Worm (Caenorhabditis elegans) whole organism, young adult: ENCODE results near the gene gipc-2.

Experiments
- B0035.1 ChIP-seq: sonication (generic microtip); optimal IDR thresholded peaks from 2 replicates; lab custom pipeline; 2016; ENCODE audit warnings: missing genetic modification characterization, mild to moderate bottlenecking, missing compliant biosample characterization, missing genotype, missing genetic modification reagents
- F22D6.2 ChIP-seq: sonication (generic microtip); optimal IDR thresholded peaks from 2 replicates; lab custom pipeline; 2016; ENCODE audit warnings: mild to moderate bottlenecking, missing genetic modification characterization, missing compliant biosample characterization
- F52B5.7 ChIP-seq: sonication (generic microtip); optimal IDR thresholded peaks from 2 replicates; lab custom pipeline; 2016; ENCODE audit warnings: mild to moderate bottlenecking, missing genetic modification characterization, missing compliant biosample characterization
- ama-1 ChIP-seq, 3 experiments: fragments of 150-350 bp in 1 of 3; sonication (generic microtip) in 2 of 3; optimal IDR thresholded peaks; 2 replicates each; lab custom pipeline; 2014 to 2018; ENCODE audit warnings: missing biosample characterization in 2 of 3, missing genetic modification characterization in 2 of 3, missing genetic modification reagents in 2 of 3
- aptf-2 ChIP-seq: fragments of 200-800 bp; sonication (Bioruptor generic); conservative IDR thresholded peaks from 2 replicates; pipeline ENCODE4 v1.3.6; 2022; ENCODE audit warnings: missing genetic modification reagents, missing genetic modification characterization, missing compliant biosample characterization
- atf-7 ChIP-seq: sonication (generic microtip); optimal IDR thresholded peaks from 2 replicates; lab custom pipeline; 2017; ENCODE audit warnings: mild to moderate bottlenecking, missing genetic modification characterization, missing compliant biosample characterization
- attf-3 ChIP-seq: fragments of 200-800 bp; sonication (Bioruptor generic); conservative IDR thresholded peaks from 2 replicates; pipeline ENCODE4 v1.3.6; 2022; ENCODE audit warnings: missing genetic modification reagents, missing genetic modification characterization, missing compliant biosample characterization
- attf-5 ChIP-seq: fragments of 200-800 bp; sonication (Bioruptor generic); optimal IDR thresholded peaks from 2 replicates; lab custom pipeline; 2018; ENCODE audit warnings: mild to moderate bottlenecking, missing genetic modification characterization, missing compliant biosample characterization
- cebp-1 ChIP-seq, 2 experiments: fragments of 200-800 bp in 1 of 2; sonication (Bioruptor generic) in 1 of 2; sonication (generic microtip) in 1 of 2; IDR thresholded peaks in 1 of 2; optimal IDR thresholded peaks in 1 of 2; 2 replicates each; pipeline versions ENCODE4 v1.3.6 to Lab custom; 2017 to 2022; ENCODE audit warnings: missing compliant biosample characterization in 2 of 2, missing genetic modification characterization in 2 of 2, mild to moderate bottlenecking in 1 of 2, missing genetic modification reagents in 1 of 2, moderate library complexity in 1 of 2
- ceh-100 ChIP-seq: fragments of 200-800 bp; sonication (Bioruptor generic); IDR thresholded peaks from 2 replicates; pipeline ENCODE4 v1.3.6; 2022; ENCODE audit warnings: missing genetic modification reagents, missing genetic modification characterization, missing compliant biosample characterization
- ceh-91 ChIP-seq: fragments of 200-800 bp; sonication (Bioruptor generic); IDR thresholded peaks from 2 replicates; pipeline ENCODE4 v1.3.6; 2022; ENCODE audit warnings: missing genetic modification reagents, missing genetic modification characterization, missing compliant biosample characterization
- chd-7 ChIP-seq: sonication (generic microtip); optimal IDR thresholded peaks from 2 replicates; lab custom pipeline; 2016; ENCODE audit warnings: mild to moderate bottlenecking, missing genetic modification characterization, moderate library complexity, missing compliant biosample characterization
- efl-1 ChIP-seq: fragments of 150-350 bp; optimal IDR thresholded peaks from 2 replicates; lab custom pipeline; 2014; ENCODE audit warnings: missing biosample characterization, missing genetic modification reagents, missing genetic modification characterization
- hlh-26 ChIP-seq: fragments of 200-800 bp; sonication (Bioruptor generic); conservative IDR thresholded peaks from 2 replicates; pipeline ENCODE4 v1.3.6; 2022; ENCODE audit warnings: missing genetic modification reagents, missing genetic modification characterization, missing compliant biosample characterization
- hmg-20 ChIP-seq: fragments of 200-800 bp; sonication (Bioruptor generic); IDR thresholded peaks from 2 replicates; pipeline ENCODE4 v1.3.6; 2022; ENCODE audit warnings: missing genetic modification reagents, missing genetic modification characterization, missing compliant biosample characterization
- hrde-1 ChIP-seq: sonication (generic microtip); optimal IDR thresholded peaks from 2 replicates; lab custom pipeline; 2016; ENCODE audit warnings: missing genetic modification characterization, mild to moderate bottlenecking, missing compliant biosample characterization, moderate library complexity, missing genotype, missing genetic modification reagents, borderline replicate concordance
- lin-26 ChIP-seq: fragments of 200-800 bp; sonication (Bioruptor generic); IDR thresholded peaks from 2 replicates; pipeline ENCODE4 v1.3.6; 2022; ENCODE audit warnings: missing genetic modification reagents, missing genetic modification characterization, missing compliant biosample characterization
- lin-35 ChIP-seq, 3 experiments: fragments of 150-350 bp in 2 of 3; sonication (generic microtip) in 1 of 3; optimal IDR thresholded peaks; 2 replicates each; lab custom pipeline; 2014 to 2018; ENCODE audit warnings: missing biosample characterization in 3 of 3, missing genetic modification characterization in 3 of 3, missing genetic modification reagents in 3 of 3
- lir-1 ChIP-seq: fragments of 200-800 bp; sonication (Bioruptor generic); conservative IDR thresholded peaks from 2 replicates; pipeline ENCODE4 v1.3.6; 2022; ENCODE audit warnings: missing genetic modification reagents, missing genetic modification characterization, missing compliant biosample characterization
- madf-10 ChIP-seq: sonication (generic microtip); optimal IDR thresholded peaks from 2 replicates; lab custom pipeline; 2016; ENCODE audit warnings: mild to moderate bottlenecking, missing genetic modification characterization, missing compliant biosample characterization
- mcd-1 ChIP-seq: fragments of 200-800 bp; sonication (Bioruptor generic); IDR thresholded peaks from 2 replicates; pipeline ENCODE4 v1.3.6; 2022; ENCODE audit warnings: missing genetic modification reagents, missing genetic modification characterization, missing compliant biosample characterization
- mel-28 ChIP-seq: sonication (generic microtip); optimal IDR thresholded peaks from 2 replicates; lab custom pipeline; 2016; ENCODE audit warnings: borderline replicate concordance, mild to moderate bottlenecking, missing genetic modification characterization, missing compliant biosample characterization
- mxl-1 ChIP-seq: sonication (generic microtip); optimal IDR thresholded peaks from 2 replicates; lab custom pipeline; 2016; ENCODE audit warnings: missing genetic modification characterization, missing compliant biosample characterization
- nfya-2 ChIP-seq: fragments of 200-800 bp; sonication (Bioruptor generic); IDR thresholded peaks from 2 replicates; pipeline ENCODE4 v1.3.6; 2022; ENCODE audit warnings: missing genetic modification reagents, missing genetic modification characterization, missing compliant biosample characterization
- nfyb-1 ChIP-seq: fragments of 200-800 bp; sonication (Bioruptor generic); IDR thresholded peaks from 2 replicates; pipeline ENCODE4 v1.3.6; 2022; ENCODE audit warnings: missing genetic modification reagents, missing genetic modification characterization, missing compliant biosample characterization
- nhr-120 ChIP-seq: fragments of 200-800 bp; sonication (Bioruptor generic); IDR thresholded peaks from 2 replicates; pipeline ENCODE4 v1.3.6; 2022; ENCODE audit warnings: missing genetic modification characterization, missing compliant biosample characterization
- nhr-179 ChIP-seq: sonication (generic microtip); optimal IDR thresholded peaks from 2 replicates; lab custom pipeline; 2016; ENCODE audit warnings: mild to moderate bottlenecking, missing genetic modification characterization, missing compliant biosample characterization
- nhr-80 ChIP-seq: sonication (generic microtip); optimal IDR thresholded peaks from 2 replicates; lab custom pipeline; 2016; ENCODE audit warnings: missing genetic modification characterization, missing compliant biosample characterization
- pbrm-1 ChIP-seq: fragments of 200-800 bp; sonication (Bioruptor generic); IDR thresholded peaks from 2 replicates; pipeline ENCODE4 v1.3.6; 2022; ENCODE audit warnings: missing genetic modification reagents, missing genetic modification characterization, missing compliant biosample characterization
- somi-1 ChIP-seq: fragments of 200-800 bp; sonication (Bioruptor generic); optimal IDR thresholded peaks from 2 replicates; lab custom pipeline; 2018; ENCODE audit warnings: mild to moderate bottlenecking, missing genetic modification characterization, missing compliant biosample characterization
- tbp1 ChIP-seq: fragments of 200-800 bp; sonication (Bioruptor generic); optimal IDR thresholded peaks from 2 replicates; lab custom pipeline; 2018; ENCODE audit warnings: mild to moderate bottlenecking, missing genetic modification characterization, missing compliant biosample characterization
- unc-62 ChIP-seq: fragments of 150-350 bp; optimal IDR thresholded peaks from 2 replicates; lab custom pipeline; 2014; ENCODE audit warnings: missing biosample characterization, missing genetic modification reagents, missing genetic modification characterization
- ztf-22 ChIP-seq: fragments of 200-800 bp; sonication (Bioruptor generic); optimal IDR thresholded peaks from 2 replicates; lab custom pipeline; 2018; ENCODE audit warnings: mild to moderate bottlenecking, missing genetic modification characterization, moderate library complexity, missing compliant biosample characterization
- ztf-25 ChIP-seq: fragments of 200-800 bp; sonication (Bioruptor generic); IDR thresholded peaks from 2 replicates; pipeline ENCODE4 v1.3.6; 2022; ENCODE audit warnings: missing genetic modification reagents, missing genetic modification characterization, missing compliant biosample characterization
- ztf-3 ChIP-seq: fragments of 200-800 bp; sonication (Bioruptor generic); optimal IDR thresholded peaks from 2 replicates; lab custom pipeline; 2018; ENCODE audit warnings: mild to moderate bottlenecking, missing genetic modification characterization, missing compliant biosample characterization

gipc-2 gene

DNA sequence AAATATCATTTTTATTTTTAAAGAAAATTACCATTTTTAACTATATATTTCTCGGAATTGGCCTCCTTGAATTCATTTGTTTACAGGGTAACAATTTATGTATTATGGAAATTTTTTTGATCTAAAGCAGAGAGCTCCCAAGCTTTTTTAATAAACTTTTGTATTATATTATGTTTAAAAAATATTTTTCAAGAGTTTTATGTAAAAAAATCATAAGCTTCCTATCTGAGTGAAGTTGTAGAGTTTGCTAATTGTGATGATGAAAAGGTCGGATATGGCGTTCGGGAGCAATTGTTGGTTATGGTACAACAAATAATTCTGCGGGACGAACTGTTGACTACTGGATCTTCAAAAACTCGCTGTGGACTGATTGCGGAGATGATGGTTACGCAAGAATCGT lies 6.2 kb downstream of the gipc-2 start, which contains the start of gene F44D12.19:
Gene F44D12.19 (plus strand): TSS at position 301 of the 400 bp plus-strand sequence.
- TF ChIP-seq cebp-1 (GFP tag; IDR thresholded peaks at IDR 0.05; lab: Robert Waterston, UW) (no peak), cebp-1 (tag; optimal IDR thresholded peaks at IDR 0.05; lab: Kevin White, UChicago) (no peak), lir-1 (GFP tag; lab: Robert Waterston, UW) (no peak), ztf-3 (no peak), aptf-2 (GFP tag; lab: Robert Waterston, UW) (no peak), ztf-22 (no peak), hlh-26 (no peak), B0035.1 (tag; lab: Kevin White, UChicago) (no peak), ceh-100 (GFP tag; lab: Robert Waterston, UW) (no peak), pbrm-1 (GFP tag; lab: Robert Waterston, UW) (no peak)

DNA sequence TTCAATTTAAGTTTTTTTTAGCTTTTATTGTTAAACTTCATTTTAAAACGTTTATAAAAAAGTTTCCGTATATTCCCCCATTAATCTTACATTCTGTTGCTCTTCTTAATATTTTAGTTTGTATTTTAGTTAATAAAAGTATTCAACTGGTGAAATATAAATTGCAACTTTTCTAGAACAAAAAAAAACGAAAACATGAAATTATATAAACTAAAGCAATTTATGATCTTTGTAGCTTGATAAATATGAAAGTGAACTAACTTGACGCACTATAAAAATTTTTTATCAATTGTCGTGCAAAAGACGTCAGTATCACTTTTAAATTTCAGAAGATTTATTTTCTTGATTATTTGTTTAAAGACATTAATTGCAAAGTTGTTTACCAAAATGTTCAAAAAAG lies 9.8 kb downstream of the gipc-2 start, which contains the start of gene F44D12.2:
Gene F44D12.2 (minus strand): TSS at position 101 of the 400 bp plus-strand sequence.
- no peak for TF ChIP-seq ceh-91 (GFP tag; lab: Robert Waterston, UW)
- TF ChIP-seq mcd-1 (GFP tag; lab: Robert Waterston, UW) = no peak
- TF ChIP-seq ztf-22 = no peak
- TF ChIP-seq hrde-1 (tag; lab: Kevin White, UChicago) = no peak
- no peak for TF ChIP-seq mxl-1
- TF ChIP-seq mel-28 (tag; lab: Kevin White, UChicago) = no peak
- no peak for TF ChIP-seq ztf-25 (GFP tag; lab: Robert Waterston, UW)
- no peak for TF ChIP-seq nhr-179 (tag; lab: Kevin White, UChicago)
- no peak for TF ChIP-seq madf-10 (tag; lab: Kevin White, UChicago)
- TF ChIP-seq somi-1 (GFP tag; lab: Kevin White, UChicago) = no peak
- TF ChIP-seq attf-3 (GFP tag; lab: Robert Waterston, UW) = no peak
- TF ChIP-seq attf-5 (GFP tag; lab: Kevin White, UChicago) = no peak
- TF ChIP-seq atf-7 = no peak
- no peak for TF ChIP-seq tbp1 (GFP tag; lab: Kevin White, UChicago)
- TF ChIP-seq F52B5.7 (tag; lab: Kevin White, UChicago) = no peak
- no peak for TF ChIP-seq nfyb-1 (GFP tag; lab: Robert Waterston, UW)
- TF ChIP-seq lin-35 (GFP tag; optimal IDR thresholded peaks at IDR 0.05; lab: Kevin White, UChicago) = no peak
- no peak for TF ChIP-seq F22D6.2
- no peak for TF ChIP-seq hmg-20 (GFP tag; lab: Robert Waterston, UW)
- no peak for TF ChIP-seq chd-7 (tag; lab: Kevin White, UChicago)
- TF ChIP-seq, all 124 proteins: peak for 0

ce11 chrIV:10016977-10017376 lies 10.5 kb downstream of the gipc-2 start, which contains the start of gene ent-7:
Gene ent-7 (plus strand): TSS chrIV:10017277.
- TF ChIP-seq nhr-120 (GFP tag; lab: Robert Waterston, UW) = no peak
- no peak for TF ChIP-seq nfya-2 (GFP tag; lab: Robert Waterston, UW)
- no peak for TF ChIP-seq nhr-179 (tag; lab: Kevin White, UChicago)
- TF ChIP-seq lin-26 = no peak
- no peak for TF ChIP-seq attf-5 (GFP tag; lab: Kevin White, UChicago)
- no peak for TF ChIP-seq nhr-80 (tag; lab: Kevin White, UChicago)
- no peak for TF ChIP-seq ama-1 (optimal IDR thresholded peaks at IDR 0.05; lab: Kevin White, UChicago)
- no peak for TF ChIP-seq ama-1 (GFP tag; optimal IDR thresholded peaks at IDR 0.05; lab: Kevin White, UChicago)
- no peak for TF ChIP-seq ceh-100 (GFP tag; lab: Robert Waterston, UW)
- TF ChIP-seq lin-35 (GFP tag; optimal IDR thresholded peaks at IDR 0.05; lab: Kevin White, UChicago) = no peak
- no peak for TF ChIP-seq F22D6.2
- TF ChIP-seq efl-1 (GFP tag; lab: Kevin White, UChicago) = no peak
- TF ChIP-seq unc-62 (GFP tag; lab: Kevin White, UChicago) = no peak
- no peak for TF ChIP-seq aptf-2 (GFP tag; lab: Robert Waterston, UW)
